Worm (Caenorhabditis elegans): ENCODE results near the gene srd-30.

DNA sequence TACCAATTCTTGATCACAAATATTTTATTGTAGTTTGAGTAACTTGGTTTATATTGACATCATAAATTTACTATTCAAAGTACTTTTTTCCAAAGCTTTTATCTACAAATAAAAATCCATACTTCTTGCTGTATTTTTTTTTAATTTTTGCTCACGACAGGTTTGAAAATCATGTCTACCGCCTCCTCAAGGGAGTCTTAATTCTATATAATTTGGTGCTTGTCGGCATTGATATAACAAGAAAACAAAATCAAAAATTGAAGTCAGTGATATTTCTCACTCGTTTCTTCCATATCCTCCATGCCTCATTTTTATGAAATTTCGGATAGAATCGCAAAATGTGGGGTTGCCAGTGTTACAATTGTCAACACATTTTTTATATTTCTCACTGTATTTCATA, 15.8 kb downstream of the srd-30 start, which contains the start of gene str-47:
- TF ChIP-seq lin-32 (GFP tag; optimal IDR thresholded peaks at IDR 0.05) = no peak
- no peak for TF ChIP-seq lsy-2 (tag; optimal IDR thresholded peaks at IDR 0.05)
- no peak for TF ChIP-seq ham-2 (GFP tag; optimal IDR thresholded peaks at IDR 0.05)
- no peak for TF ChIP-seq ztf-11 (tag; optimal IDR thresholded peaks at IDR 0.05)
- TF ChIP-seq nhr-76 (tag; optimal IDR thresholded peaks at IDR 0.05) = no peak

Data from whole organism, mixed stage, embryonic.